Fruit fly (Drosophila melanogaster): ENCODE results near the gene Dd.

Gene Dd

DNA sequence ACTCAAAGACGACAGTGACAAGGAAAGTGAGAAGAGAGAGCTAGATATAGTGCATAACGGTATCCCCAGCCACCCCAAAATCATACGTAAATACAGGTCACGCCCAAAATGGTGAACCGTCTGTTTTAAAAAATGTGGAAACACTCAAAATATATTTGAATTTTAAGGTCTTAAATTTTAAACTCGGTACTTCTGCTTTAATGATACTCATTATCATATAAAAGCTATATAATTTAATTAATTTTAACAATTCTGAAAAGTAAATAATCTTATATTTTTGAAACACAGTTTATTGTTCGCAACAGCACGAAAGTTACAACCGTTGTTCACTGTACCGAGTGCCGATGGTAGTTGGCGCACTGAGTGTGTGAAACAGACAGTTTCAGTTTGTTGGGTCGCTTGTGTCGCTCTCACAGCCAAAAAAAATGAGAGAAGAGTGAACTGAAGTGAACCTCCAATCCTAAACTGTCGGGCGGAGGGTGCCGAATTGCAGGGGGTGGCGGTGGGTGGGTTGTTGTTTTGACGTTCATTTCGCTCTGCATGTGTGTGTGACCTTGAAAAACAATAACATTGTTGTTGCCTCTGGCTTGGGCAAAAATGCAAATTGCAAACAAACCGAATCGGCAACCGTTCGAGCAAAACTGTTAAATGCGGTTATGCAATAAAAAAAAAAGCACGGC lies 42.6 kb upstream of the Dd start (continued):
- TF ChIP-seq CoRest (tag; optimal IDR thresholded peaks at IDR 0.05) (peak; percentile 96), CHES-1-like (GFP tag; optimal IDR thresholded peaks at IDR 0.05) (peak; percentile 41), HLH54F (GFP tag; optimal IDR thresholded peaks at IDR 0.05) (peak; percentile 42), tgo (GFP tag; IDR thresholded peaks at IDR 0.05) (peak; percentile 88), CG34422 (GFP tag; IDR thresholded peaks at IDR 0.05) (peak; percentile 88), maf-S (GFP tag; optimal IDR thresholded peaks at IDR 0.05) (peak; percentile 35), CG11560 (tag; IDR thresholded peaks at IDR 0.05) (peak; percentile 79), Atf-2 (GFP tag; optimal IDR thresholded peaks at IDR 0.05) (peak; percentile 25), Sox102F (GFP tag; optimal IDR thresholded peaks at IDR 0.05) (peak; percentile 94), fd96Cb (tag; optimal IDR thresholded peaks at IDR 0.05) (peak; percentile 94), Dad (GFP tag; optimal IDR thresholded peaks at IDR 0.05) (peak; percentile 12), HLH4C (GFP tag; IDR thresholded peaks at IDR 0.05; ENCODE audit: partially characterized antibody) (no peak), gsb (GFP tag; IDR thresholded peaks at IDR 0.05) (peak; percentile 84), wor (GFP tag; IDR thresholded peaks at IDR 0.05) (peak; percentile 89), pan (optimal IDR thresholded peaks at IDR 0.05) (no peak), pan (GFP tag; optimal IDR thresholded peaks at IDR 0.05 in 1 of 2, IDR thresholded peaks at IDR 0.05 in 1 of 2) (peak in 1 of 2 experiments; percentile 87), CG1233 (GFP tag; optimal IDR thresholded peaks at IDR 0.05) (peak; percentile 92), Scr (GFP tag; IDR thresholded peaks at IDR 0.05; ENCODE audit: partially characterized antibody) (no peak), emc (GFP tag; optimal IDR thresholded peaks at IDR 0.05) (no peak), Fer2 (tag; optimal IDR thresholded peaks at IDR 0.05) (peak; percentile 91), C15 (GFP tag; IDR thresholded peaks at IDR 0.05) (peak; percentile 63; the same call in 1 of the 3 replicates), ci (GFP tag; IDR thresholded peaks at IDR 0.05) (peak; percentile 81), CG7987 (GFP tag; optimal IDR thresholded peaks at IDR 0.05) (peak; percentile 55), Oli (tag; optimal IDR thresholded peaks at IDR 0.05) (peak; percentile 94), crp (GFP tag; optimal IDR thresholded peaks at IDR 0.05) (peak in 1 of 2 experiments; percentile 57), onecut (GFP tag; IDR thresholded peaks at IDR 0.05) (peak; percentile 71), Camta (GFP tag; optimal IDR thresholded peaks at IDR 0.05) (no peak), Hr78 (GFP tag; optimal IDR thresholded peaks at IDR 0.05) (peak in 1 of 2 experiments; percentile 85), ttk (GFP tag; IDR thresholded peaks at IDR 0.05) (peak; percentile 83), Fer3 (tag; optimal IDR thresholded peaks at IDR 0.05) (peak; percentile 93), danr (GFP tag; IDR thresholded peaks at IDR 0.05) (peak; percentile 76), CG1602 (GFP tag; optimal IDR thresholded peaks at IDR 0.05) (peak; percentile 87), Bdp1 (GFP tag; optimal IDR thresholded peaks at IDR 0.05) (peak; percentile 9), CG12104 (GFP tag; optimal IDR thresholded peaks at IDR 0.05) (peak; percentile 85), CG8388 (GFP tag; optimal IDR thresholded peaks at IDR 0.05) (peak; percentile 92), Oaz (GFP tag; IDR thresholded peaks at IDR 0.05) (peak; percentile 82), sug (tag; optimal IDR thresholded peaks at IDR 0.05) (peak; percentile 86), Blimp-1 (GFP tag; optimal IDR thresholded peaks at IDR 0.05) (peak; percentile 90), Nf-YB (GFP tag; optimal IDR thresholded peaks at IDR 0.05) (peak; percentile 80), Side (GFP tag; optimal IDR thresholded peaks at IDR 0.05) (no peak), fd102C (GFP tag; optimal IDR thresholded peaks at IDR 0.05) (no peak), GATAe (GFP tag; conservative IDR thresholded peaks at IDR 0.05) (peak; percentile 57; the same call in 1 of the 2 replicates), btn (GFP tag; optimal IDR thresholded peaks at IDR 0.05) (no peak), tin (GFP tag; optimal IDR thresholded peaks at IDR 0.05) (peak; percentile 89), disco-r (GFP tag; optimal IDR thresholded peaks at IDR 0.05) (no peak), Dip3 (GFP tag; optimal IDR thresholded peaks at IDR 0.05) (peak; percentile 39), fd3F (GFP tag; optimal IDR thresholded peaks at IDR 0.05) (peak; percentile 86), Hmx (GFP tag; optimal IDR thresholded peaks at IDR 0.05) (no peak), CG10147 (GFP tag; optimal IDR thresholded peaks at IDR 0.05) (peak; percentile 93)

Data from whole organism, embryonic.